Worm (Caenorhabditis elegans): ENCODE results near the gene famk-1.

Gene famk-1

DNA sequence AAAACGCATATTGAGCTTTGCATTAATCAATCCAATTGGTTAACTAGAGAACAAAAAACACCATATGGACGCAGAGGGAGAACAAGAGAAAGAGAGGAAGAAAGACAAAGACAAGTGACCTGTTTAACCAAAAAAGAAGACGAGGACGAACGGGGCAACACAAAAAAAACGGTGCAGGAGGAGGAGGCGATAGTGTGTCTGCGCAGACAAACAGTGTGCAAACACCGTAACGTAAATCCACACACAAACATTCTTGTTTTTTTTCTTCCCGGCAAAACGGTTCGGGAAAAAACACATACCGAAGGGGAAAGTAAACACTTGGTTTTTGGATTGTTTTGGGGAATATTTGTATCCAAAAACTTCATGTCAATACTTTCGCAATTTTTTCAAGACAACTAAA lies 33.5 kb upstream of the famk-1 start (continued):
- TF ChIP-seq nhr-6 (tag; optimal IDR thresholded peaks at IDR 0.05) (peak; percentile 60), zag-1 (tag; optimal IDR thresholded peaks at IDR 0.05) (no peak), zip-11 (GFP tag; IDR thresholded peaks at IDR 0.05) (no peak), lir-3 (tag; optimal IDR thresholded peaks at IDR 0.05) (no peak), daf-16 (GFP tag; optimal IDR thresholded peaks at IDR 0.05) (no peak), daf-16 (tag; optimal IDR thresholded peaks at IDR 0.05) (peak; percentile 65)

DNA sequence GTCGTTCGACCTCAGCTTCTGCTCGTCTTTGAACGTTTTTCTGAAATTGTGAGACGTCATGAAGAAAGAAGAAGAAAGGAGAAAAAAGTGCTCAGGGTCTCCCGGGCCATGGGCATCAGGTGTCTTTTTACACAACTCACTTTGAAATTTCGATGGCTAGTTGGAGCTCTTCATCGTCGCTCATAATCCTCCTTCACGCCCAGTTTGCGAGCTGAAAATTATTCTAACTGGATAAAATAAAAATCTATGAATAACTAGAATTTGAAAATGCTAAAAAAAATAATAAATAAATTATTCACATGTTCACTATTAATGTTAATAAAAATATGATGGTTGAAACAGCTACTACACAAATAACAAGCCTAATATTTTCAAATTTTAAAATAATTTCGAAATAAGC lies 33.1 kb upstream of the famk-1 start, which contains the start of gene piki-1:
TSS of gene piki-1 (minus strand) at position 218 of the 400 bp plus-strand sequence.
- TF ChIP-seq madf-5 (GFP tag; IDR thresholded peaks at IDR 0.05) (no peak), F44E2.7 (GFP tag; IDR thresholded peaks at IDR 0.05) (no peak), nhr-10 (tag; optimal IDR thresholded peaks at IDR 0.05) (no peak), ceh-62 (tag; optimal IDR thresholded peaks at IDR 0.05) (no peak), ZK546.5 (tag; optimal IDR thresholded peaks at IDR 0.05) (no peak), spr-1 (tag; optimal IDR thresholded peaks at IDR 0.05) (no peak), ama-1 (optimal IDR thresholded peaks at IDR 0.05) (no peak), unc-39 (tag; optimal IDR thresholded peaks at IDR 0.05) (no peak)

DNA sequence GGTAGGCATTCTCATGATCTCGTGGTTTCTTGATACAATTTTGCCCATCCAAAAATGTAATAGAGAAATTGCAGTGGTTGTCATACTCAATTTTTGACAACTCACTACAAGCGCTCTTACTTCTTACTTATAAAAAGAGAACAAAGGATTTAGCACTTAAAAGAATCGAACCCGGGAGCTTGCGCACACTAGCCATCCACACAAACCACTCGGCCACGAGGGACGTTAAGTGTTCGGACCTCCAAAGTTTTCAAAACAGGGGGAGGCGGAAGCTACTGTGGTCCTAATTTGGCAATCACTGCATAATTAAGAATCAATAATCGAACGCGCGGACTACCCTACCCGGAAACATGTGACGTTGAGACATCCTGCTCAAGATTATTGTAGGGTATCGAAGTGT lies 29.7 kb upstream of the famk-1 start:
- TF ChIP-seq daf-8 (GFP tag; IDR thresholded peaks at IDR 0.05) (no peak), spr-3 (GFP tag; optimal IDR thresholded peaks at IDR 0.05) (no peak), mdt-29 (GFP tag; IDR thresholded peaks at IDR 0.05) (0 out of 2 replicates have a peak, but pooled peaks have one; percentile 40), snpc-1.2 (GFP tag; IDR thresholded peaks at IDR 0.05) (peak; percentile 70; the same call in 1 of the 2 replicates), vab-7 (GFP tag; IDR thresholded peaks at IDR 0.05) (peak; percentile 54; the same call in 1 of the 2 replicates), nhr-6 (tag; optimal IDR thresholded peaks at IDR 0.05) (no peak), lin-1 (GFP tag; IDR thresholded peaks at IDR 0.05) (no peak), ctbp-1 (GFP tag; IDR thresholded peaks at IDR 0.05) (no peak), pha-4 (GFP tag; IDR thresholded peaks at IDR 0.05) (no peak), pha-4 (tag; optimal IDR thresholded peaks at IDR 0.05) (no peak), F44E2.7 (GFP tag; IDR thresholded peaks at IDR 0.05) (no peak), php-3 (GFP tag; IDR thresholded peaks at IDR 0.05) (no peak), lim-7 (GFP tag; IDR thresholded peaks at IDR 0.05) (peak; percentile 55; the same call in 1 of the 2 replicates), zag-1 (tag; optimal IDR thresholded peaks at IDR 0.05) (no peak), zip-2 (tag; optimal IDR thresholded peaks at IDR 0.05) (no peak), fos-1 (tag; optimal IDR thresholded peaks at IDR 0.05) (no peak), nhr-48 (tag; optimal IDR thresholded peaks at IDR 0.05) (no peak), F10B5.3 (tag; optimal IDR thresholded peaks at IDR 0.05) (no peak), Y75B8A.6 (GFP tag; IDR thresholded peaks at IDR 0.05) (no peak), dpl-1 (GFP tag; optimal IDR thresholded peaks at IDR 0.05) (no peak)

DNA sequence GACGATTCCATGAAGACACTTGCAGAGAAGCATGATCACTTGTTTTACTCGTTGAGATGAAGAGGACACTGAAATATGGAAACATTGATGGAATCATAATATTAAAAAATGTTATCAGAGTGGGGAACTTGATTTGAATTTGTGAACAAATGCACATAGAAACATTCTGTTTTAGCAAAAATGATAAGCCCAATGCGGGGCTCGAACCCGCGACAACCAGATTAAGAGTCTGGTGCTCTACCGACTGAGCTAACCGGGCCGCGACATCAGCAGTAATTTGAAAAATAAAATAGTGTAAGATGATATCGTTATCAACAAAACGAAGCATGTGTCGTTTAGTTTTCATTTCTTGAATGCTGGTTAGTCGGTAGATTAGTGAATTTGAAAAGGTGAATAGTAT lies 28.1 kb upstream of the famk-1 start:
- peak; percentile 22 for TF ChIP-seq mes-2 (tag; optimal IDR thresholded peaks at IDR 0.05; ENCODE audit: poor library complexity, severe bottlenecking)
- TF ChIP-seq tra-1 (GFP tag; IDR thresholded peaks at IDR 0.05), result 0 out of 2 replicates have a peak, but pooled peaks have one; percentile 23
- 0 out of 2 replicates have a peak, but pooled peaks have one; percentile 38 for TF ChIP-seq vab-7 (GFP tag; IDR thresholded peaks at IDR 0.05)
- TF ChIP-seq mep-1 (tag; optimal IDR thresholded peaks at IDR 0.05), result no peak
- TF ChIP-seq lin-1 (GFP tag; IDR thresholded peaks at IDR 0.05), result no peak
- TF ChIP-seq Y48G9A.11 (GFP tag; IDR thresholded peaks at IDR 0.05), result peak; percentile 53; the same call in 1 of the 2 replicates
- peak; percentile 59; the same call in 1 of the 2 replicates for TF ChIP-seq F26F4.8 (GFP tag; conservative IDR thresholded peaks at IDR 0.05)
- no peak for TF ChIP-seq ceh-20 (GFP tag; IDR thresholded peaks at IDR 0.05)
- TF ChIP-seq daf-19 (GFP tag; conservative IDR thresholded peaks at IDR 0.05), result 0 out of 2 replicates have a peak, but pooled peaks have one; percentile 32
- peak; percentile 68; the same call in 1 of the 2 replicates for TF ChIP-seq lim-7 (GFP tag; IDR thresholded peaks at IDR 0.05)
- TF ChIP-seq ZK337.2 (GFP tag; IDR thresholded peaks at IDR 0.05), result 0 out of 2 replicates have a peak, but pooled peaks have one; percentile 10
- TF ChIP-seq nhr-48 (tag; optimal IDR thresholded peaks at IDR 0.05), result no peak
- TF ChIP-seq ztf-7 (tag; optimal IDR thresholded peaks at IDR 0.05), result no peak
- TF ChIP-seq spr-1 (tag; optimal IDR thresholded peaks at IDR 0.05), result no peak
- TF ChIP-seq F49E8.2 (tag; optimal IDR thresholded peaks at IDR 0.05; ENCODE audit: borderline replicate concordance), result no peak
- no peak for TF ChIP-seq tag-97 (GFP tag; IDR thresholded peaks at IDR 0.05)
- no peak for TF ChIP-seq hmg-1.1 (GFP tag; IDR thresholded peaks at IDR 0.05)
- TF ChIP-seq ceh-44 (GFP tag; IDR thresholded peaks at IDR 0.05), result peak; percentile 60; the same call in 1 of the 2 replicates
- peak; percentile 76 for TF ChIP-seq snpc-1.2 (GFP tag; IDR thresholded peaks at IDR 0.05)
- TF ChIP-seq egl-43 (GFP tag; IDR thresholded peaks at IDR 0.05), result peak; percentile 77
- TF ChIP-seq aly-2 (tag; optimal IDR thresholded peaks at IDR 0.05), result no peak
- TF ChIP-seq hif-1 (tag; optimal IDR thresholded peaks at IDR 0.05), result no peak
